Worm (Caenorhabditis elegans) whole organism, L1 larva: Measurements from ENCODE around the gene F48F7.6.

Experiments used
- C16A3.4 ChIP-seq: fragments of 150-350 bp; optimal IDR thresholded peaks from 2 replicates; lab custom pipeline; 2014; ENCODE audit warnings: missing biosample characterization, missing genetic modification characterization
- aly-2 ChIP-seq: fragments of 150-350 bp; optimal IDR thresholded peaks from 2 replicates; lab custom pipeline; 2014; ENCODE audit warnings: missing biosample characterization, missing genetic modification characterization
- blmp-1 ChIP-seq: fragments of 150-350 bp; optimal IDR thresholded peaks from 2 replicates; lab custom pipeline; 2014; ENCODE audit warnings: missing biosample characterization, missing genetic modification characterization
- ceh-63 ChIP-seq: fragments of 200-800 bp; sonication (Bioruptor generic); optimal IDR thresholded peaks from 2 replicates; lab custom pipeline; 2018; ENCODE audit warnings: mild to moderate bottlenecking, missing genetic modification characterization, missing compliant biosample characterization
- ceh-88 ChIP-seq: fragments of 200-800 bp; sonication (Bioruptor generic); IDR thresholded peaks from 2 replicates; pipeline ENCODE4 v1.3.6; 2022; ENCODE audit warnings: missing genetic modification characterization, missing compliant biosample characterization
- ceh-90 ChIP-seq: sonication (generic microtip); optimal IDR thresholded peaks from 2 replicates; lab custom pipeline; 2016; ENCODE audit warnings: missing genetic modification characterization, missing compliant biosample characterization
- ces-1 ChIP-seq: fragments of 150-350 bp; optimal IDR thresholded peaks from 2 replicates; lab custom pipeline; 2014; ENCODE audit warnings: missing biosample characterization, missing genetic modification reagents, missing genetic modification characterization
- dpl-1 ChIP-seq, 3 experiments: fragments of 150-350 bp in 2 of 3; sonication (generic microtip) in 1 of 3; optimal IDR thresholded peaks; 2 replicates each; lab custom pipeline; 2014 to 2017; ENCODE audit warnings: missing biosample characterization in 3 of 3, missing genetic modification characterization in 3 of 3, missing genetic modification reagents in 3 of 3
- efl-1 ChIP-seq, 4 experiments: fragments of 150-350 bp; optimal IDR thresholded peaks in 3 of 4; peaks in 1 of 4; 1 replicate in 1 of 4; 2 replicates in 3 of 4; lab custom pipeline; 2014; ENCODE audit warnings: missing biosample characterization in 2 of 4, missing genetic modification characterization in 2 of 4, missing genetic modification reagents in 2 of 4
- efl-3 ChIP-seq: fragments of 200-800 bp; sonication (Bioruptor generic); optimal IDR thresholded peaks from 2 replicates; lab custom pipeline; 2018; ENCODE audit warnings: mild to moderate bottlenecking, missing genetic modification characterization, missing compliant biosample characterization
- egl-27 ChIP-seq, 2 experiments: fragments of 150-350 bp in 1 of 2; sonication (generic microtip); optimal IDR thresholded peaks; 3 replicates each; lab custom pipeline; 2017 to 2018; ENCODE audit warnings: missing biosample characterization in 2 of 2, missing genetic modification characterization in 2 of 2, missing genetic modification reagents in 2 of 2
- elt-2 ChIP-seq: sonication (generic microtip); optimal IDR thresholded peaks from 2 replicates; lab custom pipeline; 2016; ENCODE audit warnings: missing genetic modification characterization, mild to moderate bottlenecking, inconsistent platforms, missing compliant biosample characterization, missing genetic modification reagents
- fkh-10 ChIP-seq: sonication (generic microtip); optimal IDR thresholded peaks from 2 replicates; lab custom pipeline; 2017; ENCODE audit warnings: missing biosample characterization, missing genetic modification reagents, missing genetic modification characterization
- fkh-8 ChIP-seq: sonication (generic microtip); optimal IDR thresholded peaks from 2 replicates; lab custom pipeline; 2016; ENCODE audit warnings: mild to moderate bottlenecking, missing genetic modification characterization, missing compliant biosample characterization
- fos-1 ChIP-seq: fragments of 150-350 bp; optimal IDR thresholded peaks from 2 replicates; lab custom pipeline; 2014; ENCODE audit warnings: missing biosample characterization, missing genetic modification characterization
- hlh-17 ChIP-seq: fragments of 200-800 bp; sonication (Bioruptor generic); optimal IDR thresholded peaks from 2 replicates; lab custom pipeline; 2018; ENCODE audit warnings: missing genetic modification characterization, mild to moderate bottlenecking, missing compliant biosample characterization, moderate library complexity, borderline replicate concordance
- hlh-4 ChIP-seq: sonication (generic microtip); optimal IDR thresholded peaks from 2 replicates; lab custom pipeline; 2016; ENCODE audit warnings: mild to moderate bottlenecking, missing genetic modification characterization, missing compliant biosample characterization
- hpl-2 ChIP-seq: fragments of 150-350 bp; optimal IDR thresholded peaks from 2 replicates; lab custom pipeline; 2014; ENCODE audit warnings: missing biosample characterization, missing genetic modification reagents, missing genetic modification characterization
- isw-1 ChIP-seq: fragments of 200-800 bp; sonication (Bioruptor generic); IDR thresholded peaks from 2 replicates; pipeline ENCODE4 v1.3.6; 2022; ENCODE audit warnings: missing genetic modification characterization, missing compliant biosample characterization
- jun-1 ChIP-seq: fragments of 150-350 bp; optimal IDR thresholded peaks from 2 replicates; lab custom pipeline; 2014; ENCODE audit warnings: missing biosample characterization, missing genetic modification reagents, missing genetic modification characterization
- lin-13 ChIP-seq: fragments of 150-350 bp; optimal IDR thresholded peaks from 2 replicates; lab custom pipeline; 2014; ENCODE audit warnings: missing biosample characterization, missing genetic modification reagents, missing genetic modification characterization
- lin-14 ChIP-seq: fragments of 200-800 bp; sonication (Bioruptor generic); optimal IDR thresholded peaks from 2 replicates; lab custom pipeline; 2018; ENCODE audit warnings: mild to moderate bottlenecking, missing genetic modification characterization, moderate library complexity, missing compliant biosample characterization
- lin-15B ChIP-seq: fragments of 150-350 bp; sonication (generic microtip); optimal IDR thresholded peaks from 3 replicates; lab custom pipeline; 2014; ENCODE audit warnings: missing biosample characterization, missing genetic modification characterization
- lin-39 ChIP-seq: fragments of 150-350 bp; optimal IDR thresholded peaks from 2 replicates; lab custom pipeline; 2014; ENCODE audit warnings: missing biosample characterization, missing genetic modification reagents, missing genetic modification characterization
- lsy-2 ChIP-seq, 2 experiments: fragments of 150-350 bp; optimal IDR thresholded peaks; 2 replicates each; lab custom pipeline; 2014; ENCODE audit warnings: missing biosample characterization in 2 of 2, missing genetic modification characterization in 2 of 2
- mab-9 ChIP-seq: fragments of 200-800 bp; sonication (Bioruptor generic); IDR thresholded peaks from 2 replicates; pipeline ENCODE4 v1.3.6; 2022; ENCODE audit warnings: missing genetic modification reagents, missing genetic modification characterization, missing compliant biosample characterization
- mdl-1 ChIP-seq, 2 experiments: fragments of 150-350 bp; optimal IDR thresholded peaks; 2 replicates each; lab custom pipeline; 2014 to 2017; ENCODE audit warnings: missing biosample characterization in 2 of 2, missing genetic modification characterization in 2 of 2, inconsistent platforms in 1 of 2
- mep-1 ChIP-seq: fragments of 150-350 bp; optimal IDR thresholded peaks from 2 replicates; lab custom pipeline; 2014; ENCODE audit warnings: missing biosample characterization, missing genetic modification characterization
- nhr-11 ChIP-seq: fragments of 150-350 bp; optimal IDR thresholded peaks from 2 replicates; lab custom pipeline; 2014; ENCODE audit warnings: missing biosample characterization, missing genetic modification characterization
- nhr-237 ChIP-seq: fragments of 150-350 bp; optimal IDR thresholded peaks from 2 replicates; lab custom pipeline; 2014; ENCODE audit warnings: missing biosample characterization, missing genetic modification characterization
- nhr-76 ChIP-seq: sonication (generic microtip); optimal IDR thresholded peaks from 2 replicates; lab custom pipeline; 2017; ENCODE audit warnings: missing biosample characterization, missing genetic modification characterization
- nhr-77 ChIP-seq: fragments of 150-350 bp; optimal IDR thresholded peaks from 2 replicates; lab custom pipeline; 2014; ENCODE audit warnings: missing biosample characterization, missing genetic modification characterization
- nhr-85 ChIP-seq: sonication (generic microtip); peaks from one replicate; lab custom pipeline; 2016; ENCODE audit warnings: missing genetic modification characterization, inconsistent platforms, missing compliant biosample characterization
- nhr-90 ChIP-seq: sonication (generic microtip); optimal IDR thresholded peaks from 2 replicates; lab custom pipeline; 2016; ENCODE audit warnings: mild to moderate bottlenecking, missing genetic modification characterization, missing compliant biosample characterization; ENCODE audit not compliant: poor library complexity
- pax-3 ChIP-seq: fragments of 200-800 bp; sonication (Bioruptor generic); optimal IDR thresholded peaks from 2 replicates; lab custom pipeline; 2018; ENCODE audit warnings: mild to moderate bottlenecking, missing genetic modification characterization, moderate library complexity, missing compliant biosample characterization
- pqm-1 ChIP-seq: sonication (generic microtip); optimal IDR thresholded peaks from 3 replicates; lab custom pipeline; 2017; ENCODE audit warnings: missing biosample characterization, missing genetic modification characterization
- rnt-1 ChIP-seq: sonication (generic microtip); optimal IDR thresholded peaks from 2 replicates; lab custom pipeline; 2016; ENCODE audit warnings: mild to moderate bottlenecking, missing genetic modification characterization, moderate library complexity, missing compliant biosample characterization
- snu-23 ChIP-seq: sonication (generic microtip); optimal IDR thresholded peaks from 2 replicates; lab custom pipeline; 2016; ENCODE audit warnings: missing genetic modification characterization, missing compliant biosample characterization
- sox-4 ChIP-seq: sonication (generic microtip); optimal IDR thresholded peaks from 2 replicates; lab custom pipeline; 2016; ENCODE audit warnings: missing genetic modification characterization, missing compliant biosample characterization
- sptf-1 ChIP-seq: fragments of 150-350 bp; optimal IDR thresholded peaks from 2 replicates; lab custom pipeline; 2014; ENCODE audit warnings: missing biosample characterization, missing genetic modification characterization
- swsn-7 ChIP-seq: sonication (generic microtip); optimal IDR thresholded peaks from 2 replicates; lab custom pipeline; 2016; ENCODE audit warnings: missing genetic modification characterization, missing compliant biosample characterization
- tbx-2 ChIP-seq: sonication (generic microtip); optimal IDR thresholded peaks from 2 replicates; lab custom pipeline; 2016; ENCODE audit warnings: missing genetic modification characterization, missing compliant biosample characterization
- tlp-1 ChIP-seq: fragments of 150-350 bp; optimal IDR thresholded peaks from 2 replicates; lab custom pipeline; 2014; ENCODE audit warnings: missing biosample characterization, missing genetic modification characterization
- unc-130 ChIP-seq: fragments of 150-350 bp; optimal IDR thresholded peaks from 2 replicates; lab custom pipeline; 2017; ENCODE audit warnings: missing biosample characterization, missing genetic modification characterization, inconsistent platforms
- unc-30 ChIP-seq: sonication (generic microtip); optimal IDR thresholded peaks from 2 replicates; lab custom pipeline; 2017; ENCODE audit warnings: missing biosample characterization, missing genetic modification characterization
- unc-86 ChIP-seq: sonication (generic microtip); optimal IDR thresholded peaks from 2 replicates; lab custom pipeline; 2016; ENCODE audit warnings: missing genetic modification characterization, missing compliant biosample characterization
- zag-1 ChIP-seq: fragments of 150-350 bp; optimal IDR thresholded peaks from 2 replicates; lab custom pipeline; 2014; ENCODE audit warnings: missing biosample characterization, missing genetic modification characterization
- zip-4 ChIP-seq: fragments of 200-800 bp; sonication (Bioruptor generic); optimal IDR thresholded peaks from 2 replicates; lab custom pipeline; 2018; ENCODE audit warnings: mild to moderate bottlenecking, missing genetic modification characterization, moderate library complexity, missing compliant biosample characterization
- ztf-11 ChIP-seq, 2 experiments: sonication (generic microtip); optimal IDR thresholded peaks; 2 replicates each; lab custom pipeline; 2016 to 2017; ENCODE audit warnings: missing genetic modification characterization in 2 of 2, missing biosample characterization in 1 of 2, missing compliant biosample characterization in 1 of 2
- ztf-4 ChIP-seq: fragments of 150-350 bp; optimal IDR thresholded peaks from 2 replicates; lab custom pipeline; 2014; ENCODE audit warnings: missing biosample characterization, missing genetic modification characterization

Gene F48F7.6

ce11 chrX:14015808-14016207 is 38.2 kb downstream of the F48F7.6 start (continued):
- TF ChIP-seq hlh-17 (GFP tag; lab: Kevin White, UChicago) (no peak), ces-1 (no peak), aly-2 (tag; lab: Kevin White, UChicago) (peak; percentile 48), swsn-7 (peak; percentile 86), tlp-1 (tag; lab: Kevin White, UChicago) (no peak), dpl-1 (GFP tag; optimal IDR thresholded peaks at IDR 0.05; lab: Kevin White, UChicago) (peak; percentile 14 to 31 (median 25)), sox-4 (peak; percentile 51), snu-23 (GFP tag; lab: Kevin White, UChicago) (peak; percentile 92), mep-1 (tag; lab: Kevin White, UChicago) (peak; percentile 74), zip-4 (GFP tag; lab: Kevin White, UChicago) (peak; percentile 1), zag-1 (tag; lab: Kevin White, UChicago) (peak; percentile 47), blmp-1 (tag; lab: Kevin White, UChicago) (peak; percentile 56), elt-2 (tag; lab: Kevin White, UChicago) (peak; percentile 60), tbx-2 (tag; lab: Kevin White, UChicago) (peak; percentile 80), ceh-88 (GFP tag; lab: Robert Waterston, UW) (peak; percentile 48; the same call in 1 of the 2 replicates), fos-1 (tag; lab: Kevin White, UChicago) (peak; percentile 78), fkh-8 (tag; lab: Kevin White, UChicago) (peak; percentile 78), ztf-4 (tag; lab: Kevin White, UChicago) (peak; percentile 61), unc-130 (peak; percentile 91), unc-86 (tag; lab: Kevin White, UChicago) (peak; percentile 69), nhr-85 (tag; lab: Kevin White, UChicago) (peak; percentile 60), nhr-90 (peak; percentile 85), mdl-1 (tag; optimal IDR thresholded peaks at IDR 0.05; lab: Kevin White, UChicago) (peak in 1 of 2 experiments; percentile 79), egl-27 (tag; optimal IDR thresholded peaks at IDR 0.05; lab: Kevin White, UChicago) (peak in 1 of 2 experiments; percentile 16), nhr-237 (tag; lab: Kevin White, UChicago) (peak; percentile 60), sptf-1 (tag; lab: Kevin White, UChicago) (no peak), isw-1 (peak; percentile 53), ceh-90 (tag; lab: Kevin White, UChicago) (no peak)

- no peak for TF ChIP-seq nhr-77
- TF ChIP-seq ztf-11 (tag; optimal IDR thresholded peaks at IDR 0.05; lab: Kevin White, UChicago), result no peak
- peak; percentile 79 for TF ChIP-seq fkh-10
- no peak for TF ChIP-seq pax-3
- TF ChIP-seq lin-13 (GFP tag; lab: Kevin White, UChicago), result peak; percentile 18
- TF ChIP-seq efl-1 (optimal IDR thresholded peaks at IDR 0.05; lab: Kevin White, UChicago), result peak; percentile 25 to 45
- TF ChIP-seq efl-1 (GFP tag; optimal IDR thresholded peaks at IDR 0.05 in 1 of 2; lab: Kevin White, UChicago), result no peak
- no peak for TF ChIP-seq hlh-4
- no peak for TF ChIP-seq nhr-76 (tag; lab: Kevin White, UChicago)
- peak; percentile 13 for TF ChIP-seq C16A3.4 (tag; lab: Kevin White, UChicago)
- peak; percentile 45; the same call in 1 of the 2 replicates for TF ChIP-seq mab-9
- no peak; the same call in 1 of the 2 replicates for TF ChIP-seq ceh-88 (GFP tag; lab: Robert Waterston, UW)
- no peak for TF ChIP-seq pqm-1 (tag; lab: Kevin White, UChicago)
- peak; percentile 66 for TF ChIP-seq rnt-1
- no peak for TF ChIP-seq efl-3 (GFP tag; lab: Kevin White, UChicago)
- no peak for TF ChIP-seq unc-30 (tag; lab: Kevin White, UChicago)
- no peak for TF ChIP-seq ces-1
- TF ChIP-seq hpl-2 (GFP tag; lab: Kevin White, UChicago), result no peak
- no peak for TF ChIP-seq ceh-63 (GFP tag; lab: Kevin White, UChicago)
- TF ChIP-seq egl-27 (tag; optimal IDR thresholded peaks at IDR 0.05; lab: Kevin White, UChicago), result no peak
- peak; percentile 66 for TF ChIP-seq lin-39 (tag; lab: Kevin White, UChicago)
- no peak for TF ChIP-seq dpl-1 (GFP tag; optimal IDR thresholded peaks at IDR 0.05; lab: Kevin White, UChicago)
- TF ChIP-seq nhr-11 (tag; lab: Kevin White, UChicago), result no peak
- peak; percentile 69 for TF ChIP-seq swsn-7
- TF ChIP-seq ztf-4 (tag; lab: Kevin White, UChicago), result peak; percentile 13
- peak; percentile 96 for TF ChIP-seq lin-14 (GFP tag; lab: Kevin White, UChicago)
- TF ChIP-seq blmp-1 (tag; lab: Kevin White, UChicago), result no peak
- TF ChIP-seq lin-15B (tag; lab: Kevin White, UChicago), result no peak
- no peak for TF ChIP-seq ceh-90 (tag; lab: Kevin White, UChicago)
- peak; percentile 38 to 69 for TF ChIP-seq lsy-2 (tag; optimal IDR thresholded peaks at IDR 0.05; lab: Kevin White, UChicago)
- TF ChIP-seq nhr-85 (tag; lab: Kevin White, UChicago), result no peak
- peak; percentile 71 for TF ChIP-seq snu-23 (GFP tag; lab: Kevin White, UChicago)
- peak; percentile 8 for TF ChIP-seq jun-1
- TF ChIP-seq sptf-1 (tag; lab: Kevin White, UChicago), result no peak
Observed at ce11 chrX:14016698-14017097, 39.1 kb downstream of the F48F7.6 start.
